Fruit fly (Drosophila melanogaster) whole organism, embryonic: ENCODE data around the gene Trf.

Source experiments
- ATbp ChIP-seq: fragments of 200-800 bp; sonication (Bioruptor generic); optimal IDR thresholded peaks from 2 replicates; lab custom pipeline; 2017; ENCODE audit warnings: missing biosample characterization, mild to moderate bottlenecking, missing genetic modification characterization, missing genetic modification reagents
- CG10462 ChIP-seq: fragments of 200-800 bp; sonication (Bioruptor generic); optimal IDR thresholded peaks from 2 replicates; lab custom pipeline; 2016; ENCODE audit warnings: missing biosample characterization, missing genetic modification characterization
- CG12744 ChIP-seq: fragments of 200-800 bp; sonication (Bioruptor generic); optimal IDR thresholded peaks from 2 replicates; lab custom pipeline; 2016; ENCODE audit warnings: missing biosample characterization, missing genetic modification characterization
- CG15073 ChIP-seq: fragments of 200-800 bp; sonication (Bioruptor generic); optimal IDR thresholded peaks from 2 replicates; lab custom pipeline; 2016; ENCODE audit warnings: missing biosample characterization, missing genetic modification characterization
- CG17612 ChIP-seq: fragments of 200-800 bp; sonication (Bioruptor generic); IDR thresholded peaks from 2 replicates; pipeline ENCODE4 v1.3.6; 2022; ENCODE audit warnings: missing biosample characterization, missing genetic modification characterization
- CG18262 ChIP-seq: fragments of 200-800 bp; optimal IDR thresholded peaks from 3 replicates; lab custom pipeline; 2019; ENCODE audit warnings: missing biosample characterization, mild to moderate bottlenecking, missing genetic modification characterization, moderate library complexity
- CG2120 ChIP-seq: fragments of 200-800 bp; sonication (Bioruptor generic); optimal IDR thresholded peaks from 3 replicates; lab custom pipeline; 2016; ENCODE audit warnings: missing biosample characterization, missing genetic modification characterization
- CG2202 ChIP-seq: fragments of 200-800 bp; sonication (Bioruptor generic); optimal IDR thresholded peaks from 2 replicates; lab custom pipeline; 2018; ENCODE audit warnings: missing biosample characterization, mild to moderate bottlenecking, missing genetic modification characterization
- CG42726 ChIP-seq: fragments of 200-800 bp; sonication (Bioruptor generic); IDR thresholded peaks from 2 replicates; pipeline ENCODE4 v1.3.6; 2022; ENCODE audit warnings: missing biosample characterization, missing genetic modification characterization; ENCODE audit not compliant: partially characterized antibody
- CG4282 ChIP-seq: fragments of 200-800 bp; sonication (Bioruptor generic); optimal IDR thresholded peaks from 2 replicates; lab custom pipeline; 2016; ENCODE audit warnings: missing biosample characterization, missing genetic modification characterization
- CG43689 ChIP-seq: fragments of 200-800 bp; sonication (Bioruptor generic); IDR thresholded peaks from 2 replicates; pipeline ENCODE4 v1.3.6; 2022; ENCODE audit warnings: missing biosample characterization, missing genetic modification characterization
- CG7963 ChIP-seq: fragments of 200-800 bp; sonication (Bioruptor generic); IDR thresholded peaks from 3 replicates; pipeline ENCODE4 v1.3.6; 2022; ENCODE audit warnings: missing biosample characterization, missing genetic modification characterization; ENCODE audit not compliant: partially characterized antibody
- CG8281 ChIP-seq: fragments of 200-800 bp; sonication (Bioruptor generic); optimal IDR thresholded peaks from 2 replicates; lab custom pipeline; 2018; ENCODE audit warnings: missing biosample characterization, mild to moderate bottlenecking, missing genetic modification characterization, moderate library complexity
- CG8290 ChIP-seq, 3 experiments: fragments of 200-800 bp; sonication (Bioruptor generic); optimal IDR thresholded peaks; 2 replicates each; lab custom pipeline; 2016 to 2019; ENCODE audit warnings: missing biosample characterization in 3 of 3, missing genetic modification characterization in 3 of 3, mild to moderate bottlenecking in 2 of 3, moderate library complexity in 1 of 3
- CG8944 ChIP-seq: fragments of 200-800 bp; sonication (Bioruptor generic); optimal IDR thresholded peaks from 3 replicates; lab custom pipeline; 2016; ENCODE audit warnings: missing biosample characterization, missing genetic modification characterization
- Doc3 ChIP-seq: fragments of 200-800 bp; sonication (Bioruptor generic); IDR thresholded peaks from 3 replicates; pipeline ENCODE4 v1.3.6; 2022; ENCODE audit warnings: missing biosample characterization, missing genetic modification characterization; ENCODE audit not compliant: partially characterized antibody
- Ets97D ChIP-seq: fragments of 200-800 bp; sonication (Bioruptor generic); optimal IDR thresholded peaks from 3 replicates; lab custom pipeline; 2016; ENCODE audit warnings: missing biosample characterization, missing genetic modification characterization
- HLH54F ChIP-seq: fragments of 200-800 bp; sonication (Bioruptor generic); optimal IDR thresholded peaks from 3 replicates; lab custom pipeline; 2016; ENCODE audit warnings: missing biosample characterization, missing genetic modification characterization
- MESR4 ChIP-seq: fragments of 200-800 bp; sonication (Bioruptor generic); optimal IDR thresholded peaks from 2 replicates; lab custom pipeline; 2018; ENCODE audit warnings: missing biosample characterization, mild to moderate bottlenecking, missing genetic modification characterization, moderate library complexity
- MTF-1 ChIP-seq: fragments of 200-800 bp; sonication (Bioruptor generic); optimal IDR thresholded peaks from 2 replicates; lab custom pipeline; 2018; ENCODE audit warnings: missing biosample characterization, mild to moderate bottlenecking, missing genetic modification characterization, borderline replicate concordance
- Nf-YC ChIP-seq: fragments of 200-800 bp; optimal IDR thresholded peaks from 3 replicates; lab custom pipeline; 2019; ENCODE audit warnings: missing biosample characterization, mild to moderate bottlenecking, missing genetic modification characterization, moderate library complexity
- PHDP ChIP-seq: fragments of 200-800 bp; sonication (Bioruptor generic); optimal IDR thresholded peaks from 3 replicates; lab custom pipeline; 2018; ENCODE audit warnings: missing biosample characterization, mild to moderate bottlenecking, missing genetic modification characterization, moderate library complexity
- Sox102F ChIP-seq: fragments of 200-800 bp; sonication (Bioruptor generic); optimal IDR thresholded peaks from 2 replicates; lab custom pipeline; 2018; ENCODE audit warnings: missing biosample characterization, mild to moderate bottlenecking, missing genetic modification characterization, moderate library complexity
- Xbp1 ChIP-seq: fragments of 200-800 bp; sonication (Bioruptor generic); optimal IDR thresholded peaks from 3 replicates; lab custom pipeline; 2016; ENCODE audit warnings: missing biosample characterization, mild to moderate bottlenecking, missing genetic modification characterization
- aop ChIP-seq: fragments of 200-800 bp; sonication (Bioruptor generic); IDR thresholded peaks from 2 replicates; pipeline ENCODE4 v1.3.6; 2022; ENCODE audit warnings: missing biosample characterization, missing genetic modification characterization
- ase ChIP-seq: fragments of 200-800 bp; sonication (Bioruptor generic); IDR thresholded peaks from 3 replicates; pipeline ENCODE4 v1.3.6; 2022; ENCODE audit warnings: missing biosample characterization, missing genetic modification characterization
- ato ChIP-seq: fragments of 200-800 bp; sonication (Bioruptor generic); IDR thresholded peaks from 2 replicates; pipeline ENCODE4 v1.3.6; 2022; ENCODE audit warnings: missing biosample characterization, missing genetic modification characterization; ENCODE audit not compliant: partially characterized antibody
- ems ChIP-seq: fragments of 200-800 bp; sonication (Bioruptor generic); optimal IDR thresholded peaks from 3 replicates; lab custom pipeline; 2016; ENCODE audit warnings: missing biosample characterization, missing genetic modification characterization
- eve ChIP-seq, 2 experiments: fragments of >200 bp; optimal IDR thresholded peaks; 2 replicates each; lab custom pipeline; 2017; ENCODE audit warnings: missing biosample characterization in 2 of 2, missing genetic modification characterization in 2 of 2
- gcm ChIP-seq: fragments of 200-800 bp; sonication (Bioruptor generic); optimal IDR thresholded peaks from 2 replicates; lab custom pipeline; 2019; ENCODE audit warnings: missing biosample characterization, mild to moderate bottlenecking, missing genetic modification characterization, moderate library complexity
- gem ChIP-seq: fragments of 200-800 bp; sonication (Bioruptor generic); optimal IDR thresholded peaks from 2 replicates; lab custom pipeline; 2019; ENCODE audit warnings: missing biosample characterization, mild to moderate bottlenecking, missing genetic modification characterization, moderate library complexity
- her ChIP-seq: fragments of 200-800 bp; sonication (Bioruptor generic); optimal IDR thresholded peaks from 2 replicates; lab custom pipeline; 2016; ENCODE audit warnings: missing biosample characterization, missing genetic modification characterization
- inv ChIP-seq: fragments of 200-800 bp; sonication (Bioruptor generic); IDR thresholded peaks from 2 replicates; pipeline ENCODE4 v1.3.6; 2022; ENCODE audit warnings: missing biosample characterization, missing genetic modification characterization; ENCODE audit not compliant: partially characterized antibody
- klu ChIP-seq: fragments of 200-800 bp; sonication (Bioruptor generic); IDR thresholded peaks from 2 replicates; pipeline ENCODE4 v1.3.6; 2022; ENCODE audit warnings: missing biosample characterization, missing genetic modification characterization
- lab ChIP-seq: fragments of 200-800 bp; sonication (Bioruptor generic); optimal IDR thresholded peaks from 3 replicates; lab custom pipeline; 2017; ENCODE audit warnings: missing biosample characterization, missing genetic modification characterization, mild to moderate bottlenecking, moderate library complexity, missing genetic modification reagents
- nau ChIP-seq: fragments of 200-800 bp; sonication (Bioruptor generic); optimal IDR thresholded peaks from 3 replicates; lab custom pipeline; 2017; ENCODE audit warnings: missing biosample characterization, mild to moderate bottlenecking, missing genetic modification characterization, missing genetic modification reagents
- sr ChIP-seq: fragments of 200-800 bp; sonication (Bioruptor generic); IDR thresholded peaks from 3 replicates; pipeline ENCODE4 v1.3.6; 2022; ENCODE audit warnings: missing biosample characterization, missing genetic modification characterization
- tin ChIP-seq: fragments of 200-800 bp; sonication (Bioruptor generic); optimal IDR thresholded peaks from 3 replicates; lab custom pipeline; 2016; ENCODE audit warnings: missing biosample characterization, missing genetic modification characterization
- toy ChIP-seq: fragments of 200-800 bp; sonication (Bioruptor generic); IDR thresholded peaks from 2 replicates; pipeline ENCODE4 v1.3.6; 2022; ENCODE audit warnings: missing biosample characterization, missing genetic modification characterization
- tup ChIP-seq: fragments of 200-800 bp; sonication (Bioruptor generic); optimal IDR thresholded peaks from 2 replicates; lab custom pipeline; 2016; ENCODE audit warnings: missing biosample characterization, mild to moderate bottlenecking, missing genetic modification characterization, moderate library complexity
- vfl ChIP-seq: fragments of 200-800 bp; sonication (Bioruptor generic); optimal IDR thresholded peaks from 2 replicates; lab custom pipeline; 2016; ENCODE audit warnings: missing biosample characterization, missing genetic modification characterization

Gene Trf

DNA sequence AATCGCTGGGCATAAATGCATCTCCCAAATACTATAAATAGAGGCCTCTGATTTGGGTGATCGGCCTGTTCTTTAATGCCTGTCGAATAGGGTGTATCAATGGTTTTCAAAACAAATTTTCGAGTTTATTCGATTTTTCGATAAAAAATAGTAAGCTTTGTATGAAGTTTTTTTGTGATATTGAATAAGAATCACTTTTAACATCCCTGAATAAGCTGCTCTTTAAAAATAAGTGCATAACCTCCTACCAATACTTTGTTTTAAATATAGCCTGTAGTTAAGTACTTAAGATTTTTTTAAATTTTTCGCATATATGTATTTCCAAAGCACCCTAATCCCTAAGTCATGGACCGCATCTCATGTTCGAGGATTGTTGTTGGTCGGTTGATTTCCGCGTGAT lies 8.0 kb downstream of the Trf start (continued):
- TF ChIP-seq CG12744: no peak
- TF ChIP-seq CG4282 (GFP tag; lab: Kevin White, UChicago): no peak
- TF ChIP-seq CG42726: no peak
- no peak for TF ChIP-seq CG7963 (GFP tag; lab: Robert Waterston, UW)
- no peak for TF ChIP-seq vfl (GFP tag; lab: Kevin White, UChicago)
- TF ChIP-seq MTF-1 (GFP tag; lab: Kevin White, UChicago): no peak
- no peak for TF ChIP-seq toy (GFP tag; lab: Robert Waterston, UW)
- TF ChIP-seq ems (GFP tag; lab: Kevin White, UChicago): no peak
- TF ChIP-seq Sox102F: no peak
- no peak for TF ChIP-seq MESR4 (GFP tag; lab: Kevin White, UChicago)
- peak; percentile 76 for TF ChIP-seq gem (tag; lab: Kevin White, UChicago)
- no peak for TF ChIP-seq Nf-YC
- no peak for TF ChIP-seq CG8944
- TF ChIP-seq eve (GFP tag; optimal IDR thresholded peaks at IDR 0.05; lab: Kevin White, UChicago): no peak
- TF ChIP-seq aop (GFP tag; lab: Robert Waterston, UW): no peak
- TF ChIP-seq inv: no peak
- TF ChIP-seq PHDP: peak; percentile 71
- no peak for TF ChIP-seq lab (GFP tag; lab: Kevin White, UChicago)
- peak; percentile 83 for TF ChIP-seq gcm (GFP tag; lab: Kevin White, UChicago)
- peak; percentile 59 for TF ChIP-seq CG2202
- TF ChIP-seq sr: no peak
- TF ChIP-seq CG10462 (GFP tag; lab: Kevin White, UChicago): peak; percentile 12
- TF ChIP-seq tin (GFP tag; lab: Kevin White, UChicago): no peak
- no peak for TF ChIP-seq klu (GFP tag; lab: Robert Waterston, UW)
- peak; percentile 21 for TF ChIP-seq ATbp
- TF ChIP-seq tup: no peak
- no peak for TF ChIP-seq ase (GFP tag; lab: Robert Waterston, UW)
- TF ChIP-seq CG2120 (GFP tag; lab: Kevin White, UChicago): no peak
- TF ChIP-seq CG18262 (tag; lab: Kevin White, UChicago): peak; percentile 59
- TF ChIP-seq CG15073: no peak
- TF ChIP-seq Xbp1 (GFP tag; lab: Kevin White, UChicago): peak; percentile 18
- TF ChIP-seq Doc3: no peak
- TF ChIP-seq Ets97D: no peak
- TF ChIP-seq HLH54F: no peak
- no peak for TF ChIP-seq CG8281 (tag; lab: Kevin White, UChicago)
- no peak for TF ChIP-seq her
- no peak for TF ChIP-seq ato (GFP tag; lab: Robert Waterston, UW)
- no peak for TF ChIP-seq nau (GFP tag; lab: Kevin White, UChicago)
- no peak for TF ChIP-seq CG43689 (GFP tag; lab: Robert Waterston, UW)
- TF ChIP-seq CG17612 (GFP tag; lab: Robert Waterston, UW): no peak
- TF ChIP-seq CG8290 (GFP tag; optimal IDR thresholded peaks at IDR 0.05; lab: Kevin White, UChicago): no peak
- no peak for TF ChIP-seq CG8290 (tag; optimal IDR thresholded peaks at IDR 0.05; lab: Kevin White, UChicago)
